Worm (Caenorhabditis elegans): Measurements from ENCODE around the gene fbxb-82.

DNA sequence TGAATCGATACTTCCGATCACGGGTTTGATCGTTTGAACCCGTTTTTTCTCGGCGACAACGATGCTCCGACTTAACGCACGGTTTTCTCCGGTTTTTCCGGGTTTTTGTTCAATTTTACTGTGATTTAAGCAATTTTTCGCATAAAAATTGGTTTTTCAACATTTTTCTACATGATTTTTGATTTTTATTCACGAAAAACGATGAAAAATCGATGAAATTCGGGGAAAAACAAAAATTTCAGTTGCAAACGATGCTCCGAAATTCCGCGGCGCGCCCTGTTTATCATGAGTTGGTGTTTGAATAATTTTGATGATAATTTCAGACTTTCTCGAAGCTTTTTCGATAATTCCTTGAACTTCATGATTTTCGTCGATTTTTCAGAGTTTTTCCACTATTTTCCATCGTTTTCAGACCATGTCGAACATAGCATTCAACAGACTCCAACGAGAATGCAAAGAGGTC, 45.4 kb upstream of the fbxb-82 start, which contains the start of gene ubc-20:
- TF ChIP-seq sox-4 (tag; optimal IDR thresholded peaks at IDR 0.05) (no peak), vab-15 (tag; optimal IDR thresholded peaks at IDR 0.05) (no peak), ztf-11 (tag; optimal IDR thresholded peaks at IDR 0.05) (no peak), ama-1 (optimal IDR thresholded peaks at IDR 0.05) (no peak), fkh-8 (tag; optimal IDR thresholded peaks at IDR 0.05) (no peak), nhr-84 (tag; optimal IDR thresholded peaks at IDR 0.05) (no peak), pqm-1 (tag; optimal IDR thresholded peaks at IDR 0.05) (no peak)
